Worm (Caenorhabditis elegans) whole organism, L1 larva: ENCODE measurements around the gene cest-9.1.

Source experiments
- alr-1 ChIP-seq: fragments of 200-800 bp; sonication (Bioruptor generic); optimal IDR thresholded peaks from 2 replicates; lab custom pipeline; 2018; ENCODE audit warnings: borderline replicate concordance, mild to moderate bottlenecking, missing genetic modification characterization, missing compliant biosample characterization
- blmp-1 ChIP-seq: fragments of 150-350 bp; optimal IDR thresholded peaks from 2 replicates; lab custom pipeline; 2014; ENCODE audit warnings: missing biosample characterization, missing genetic modification characterization
- hpl-2 ChIP-seq: fragments of 150-350 bp; optimal IDR thresholded peaks from 2 replicates; lab custom pipeline; 2014; ENCODE audit warnings: missing biosample characterization, missing genetic modification reagents, missing genetic modification characterization
- rnt-1 ChIP-seq: sonication (generic microtip); optimal IDR thresholded peaks from 2 replicates; lab custom pipeline; 2016; ENCODE audit warnings: mild to moderate bottlenecking, missing genetic modification characterization, moderate library complexity, missing compliant biosample characterization
- snpc-4 ChIP-seq: fragments of 150-350 bp; optimal IDR thresholded peaks from 2 replicates; lab custom pipeline; 2014; ENCODE audit warnings: missing biosample characterization, missing genetic modification characterization
- unc-130 ChIP-seq: fragments of 150-350 bp; optimal IDR thresholded peaks from 2 replicates; lab custom pipeline; 2017; ENCODE audit warnings: missing biosample characterization, missing genetic modification characterization, inconsistent platforms

- TF ChIP-seq blmp-1 (tag; lab: Kevin White, UChicago): no peak
- TF ChIP-seq rnt-1 (tag; lab: Kevin White, UChicago): no peak
- no peak for TF ChIP-seq snpc-4
- TF ChIP-seq unc-130: no peak
- TF ChIP-seq alr-1 (tag; lab: Kevin White, UChicago): no peak
- no peak for TF ChIP-seq hpl-2 (GFP tag; lab: Kevin White, UChicago)
These were observed 15.5 kb downstream of the cest-9.1 start, which contains the start of gene cest-3 for ce11 chrX:12241457-12241856.
